Fruit fly (Drosophila melanogaster) whole organism, adult: ENCODE results near the gene Ac76E.

ENCODE experiments used
- CG11617 ChIP-seq: fragments of 200-800 bp; sonication (Bioruptor generic); optimal IDR thresholded peaks from 2 replicates; lab custom pipeline; 2017; ENCODE audit warnings: mild to moderate bottlenecking, missing biosample characterization, missing genetic modification reagents, missing genetic modification characterization
- CG12768 ChIP-seq: fragments of 200-800 bp; sonication (Bioruptor generic); optimal IDR thresholded peaks from 2 replicates; lab custom pipeline; 2017; ENCODE audit warnings: missing biosample characterization, missing genetic modification characterization, mild to moderate bottlenecking, moderate library complexity, missing genetic modification reagents
- CG14711 ChIP-seq: fragments of 200-800 bp; sonication (Bioruptor generic); optimal IDR thresholded peaks from 2 replicates; lab custom pipeline; 2018; ENCODE audit warnings: missing biosample characterization, mild to moderate bottlenecking, missing genetic modification characterization, moderate library complexity
- CG1620 ChIP-seq: fragments of 200-800 bp; sonication (Bioruptor generic); optimal IDR thresholded peaks from 2 replicates; lab custom pipeline; 2016; ENCODE audit warnings: missing biosample characterization, missing genetic modification characterization
- CG33017 ChIP-seq: fragments of 200-800 bp; sonication (Bioruptor generic); optimal IDR thresholded peaks from 2 replicates; lab custom pipeline; 2018; ENCODE audit warnings: missing biosample characterization, mild to moderate bottlenecking, missing genetic modification characterization, moderate library complexity
- CG5204 ChIP-seq: fragments of 200-800 bp; sonication (Bioruptor generic); optimal IDR thresholded peaks from 2 replicates; lab custom pipeline; 2016; ENCODE audit warnings: missing biosample characterization, missing genetic modification characterization
- CG7045 ChIP-seq: fragments of 200-800 bp; sonication (Bioruptor generic); optimal IDR thresholded peaks from 2 replicates; lab custom pipeline; 2017; ENCODE audit warnings: missing biosample characterization, mild to moderate bottlenecking, missing genetic modification characterization
- CG7101 ChIP-seq: fragments of 200-800 bp; sonication (Bioruptor generic); optimal IDR thresholded peaks from 2 replicates; lab custom pipeline; 2018; ENCODE audit warnings: missing biosample characterization, mild to moderate bottlenecking, missing genetic modification characterization, moderate library complexity
- Clk ChIP-seq: fragments of 200-800 bp; sonication (Bioruptor generic); optimal IDR thresholded peaks from 2 replicates; lab custom pipeline; 2017; ENCODE audit warnings: missing biosample characterization, missing genetic modification characterization
- Crg-1 ChIP-seq: fragments of 200-800 bp; sonication (Bioruptor generic); optimal IDR thresholded peaks from 2 replicates; lab custom pipeline; 2016; ENCODE audit warnings: missing biosample characterization, missing genetic modification characterization
- Hr96 ChIP-seq: fragments of 200-800 bp; sonication (Bioruptor generic); optimal IDR thresholded peaks from 2 replicates; lab custom pipeline; 2016; ENCODE audit warnings: missing biosample characterization, missing genetic modification characterization
- Mnt ChIP-seq: fragments of 200-800 bp; sonication (Bioruptor generic); optimal IDR thresholded peaks from 2 replicates; lab custom pipeline; 2016; ENCODE audit warnings: missing biosample characterization, mild to moderate bottlenecking, missing genetic modification characterization
- bab1 ChIP-seq: fragments of 200-800 bp; sonication (Bioruptor generic); optimal IDR thresholded peaks from 3 replicates; lab custom pipeline; 2019; ENCODE audit warnings: missing biosample characterization, mild to moderate bottlenecking, missing genetic modification characterization, moderate library complexity
- cic ChIP-seq: fragments of 200-800 bp; sonication (Bioruptor generic); optimal IDR thresholded peaks from 2 replicates; lab custom pipeline; 2017; ENCODE audit warnings: missing biosample characterization, mild to moderate bottlenecking, missing genetic modification characterization, moderate library complexity
- cnc ChIP-seq, 2 experiments: fragments of >200 bp; optimal IDR thresholded peaks; 2 replicates each; lab custom pipeline; 2017
- kay ChIP-seq: fragments of 200-800 bp; sonication (Bioruptor generic); peaks from one replicate; lab custom pipeline; 2016; ENCODE audit warnings: missing biosample characterization, missing genetic modification characterization, borderline replicate concordance
- ovo ChIP-seq: fragments of 200-800 bp; sonication (Bioruptor generic); optimal IDR thresholded peaks from 2 replicates; lab custom pipeline; 2016; ENCODE audit warnings: missing biosample characterization, missing genetic modification characterization
- pad ChIP-seq: fragments of 200-800 bp; sonication (Bioruptor generic); optimal IDR thresholded peaks from 3 replicates; lab custom pipeline; 2017; ENCODE audit warnings: missing biosample characterization, missing genetic modification characterization, mild to moderate bottlenecking, moderate library complexity, missing genetic modification reagents
- tj ChIP-seq: fragments of 200-800 bp; sonication (Bioruptor generic); optimal IDR thresholded peaks from 3 replicates; lab custom pipeline; 2017; ENCODE audit warnings: missing biosample characterization, mild to moderate bottlenecking, missing genetic modification characterization, moderate library complexity
- toe ChIP-seq: fragments of 200-800 bp; sonication (Bioruptor generic); optimal IDR thresholded peaks from 2 replicates; lab custom pipeline; 2016; ENCODE audit warnings: missing biosample characterization, missing genetic modification characterization

Ac76E gene

DNA sequence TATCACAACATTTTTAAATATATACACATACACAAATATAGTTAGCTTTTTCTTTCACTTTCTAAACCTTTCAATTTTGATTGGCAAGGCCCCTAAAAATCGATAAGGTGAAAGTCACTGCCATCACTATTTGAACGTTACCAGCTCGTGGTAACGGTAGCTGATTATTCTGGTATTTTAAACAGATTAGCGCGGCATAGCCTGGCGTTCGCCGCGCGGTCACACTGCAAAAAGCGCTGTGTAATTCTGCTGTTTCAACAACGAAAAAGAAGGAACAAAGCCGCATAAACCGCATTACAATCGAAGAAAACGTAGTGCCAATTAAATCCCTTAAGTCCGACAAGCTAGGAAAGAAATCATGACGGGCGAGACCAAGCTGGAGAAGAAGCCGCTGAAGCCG, 24.3 kb upstream of the Ac76E start, which contains the start of gene Rpn1:
Gene Rpn1, plus strand, starts transcription at position 219 of the 400 bp plus-strand sequence.
- TF ChIP-seq cic (GFP tag; lab: Kevin White, UChicago) (no peak), bab1 (GFP tag; lab: Kevin White, UChicago) (peak; percentile 55), ovo (GFP tag; lab: Kevin White, UChicago) (peak; percentile 33), Crg-1 (GFP tag; lab: Kevin White, UChicago) (no peak), cnc (optimal IDR thresholded peaks at IDR 0.05; lab: Kevin White, UChicago) (peak in 1 of 2 experiments; percentile 70), CG1620 (peak; percentile 63), CG14711 (peak; percentile 12), Mnt (GFP tag; lab: Kevin White, UChicago) (peak; percentile 64)

DNA sequence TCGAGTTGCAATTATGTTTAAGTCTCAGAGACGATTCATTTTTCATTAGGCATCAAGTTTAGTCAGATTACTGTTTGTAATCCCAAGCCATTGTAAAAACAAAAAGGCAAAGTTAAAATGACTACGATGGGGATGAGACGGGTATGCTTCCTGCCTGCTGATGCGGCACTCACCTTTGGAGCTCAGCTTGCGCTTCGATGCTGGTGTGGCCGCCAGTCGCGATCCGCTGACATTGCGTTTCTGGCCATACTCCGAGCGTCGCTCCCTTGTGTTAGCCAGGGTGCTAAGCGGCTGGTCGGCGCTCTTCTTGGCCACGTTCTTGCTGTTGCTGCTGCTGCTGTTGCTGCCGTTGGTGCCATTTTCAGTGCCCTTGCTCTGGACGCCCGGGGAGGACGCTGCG, 19.1 kb upstream of the Ac76E start:
- TF ChIP-seq tj (GFP tag; lab: Kevin White, UChicago) (peak; percentile 91), bab1 (GFP tag; lab: Kevin White, UChicago) (no peak)

DNA sequence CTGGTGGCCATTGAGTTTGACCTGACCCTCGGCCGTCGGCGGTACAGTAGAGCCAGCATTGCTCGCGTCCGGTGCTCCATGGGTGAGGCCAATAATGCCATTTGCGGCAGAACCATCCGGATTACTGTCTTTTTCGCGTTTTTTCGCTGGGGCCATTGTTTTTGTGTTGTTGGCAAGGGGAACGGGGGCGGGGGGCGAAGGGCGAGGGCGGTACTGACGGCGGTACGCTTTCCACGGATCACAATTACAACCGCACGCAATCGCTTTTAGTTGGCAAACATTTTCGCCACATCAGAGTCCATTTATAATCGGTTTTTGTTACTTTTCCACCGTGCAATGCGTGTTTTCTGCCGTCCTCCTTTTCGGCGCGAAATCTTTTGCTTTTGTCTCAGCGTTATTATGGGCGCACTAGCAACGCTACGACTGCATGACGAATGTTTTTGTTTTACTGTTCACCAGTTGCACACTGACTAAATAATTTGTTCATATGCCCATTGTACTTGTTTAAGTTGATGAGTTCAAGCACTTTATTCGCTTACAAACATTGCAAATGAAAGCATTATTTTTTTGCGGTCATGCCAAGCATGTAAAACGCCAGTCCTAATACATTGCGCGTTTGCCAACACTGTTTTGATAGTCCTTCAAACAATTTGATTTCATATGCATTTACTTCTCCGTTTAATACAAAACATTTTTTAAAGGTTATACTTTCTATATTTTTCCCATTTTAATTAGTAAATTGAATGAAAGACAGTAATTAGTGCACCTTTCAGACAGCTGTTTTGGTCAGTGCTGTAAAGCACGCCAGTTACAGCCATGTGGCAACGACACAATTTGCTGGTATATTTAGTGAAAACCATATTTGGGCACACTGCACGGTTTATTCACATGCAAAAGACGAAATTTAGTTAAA, 16.0 kb upstream of the Ac76E start, which contains the start of gene Pfdn6:
Gene Pfdn6, plus strand, starts transcription at position 839 of the 913 bp plus-strand sequence.
- TF ChIP-seq CG7101 (tag; lab: Kevin White, UChicago), result peak; percentile 70
- peak; percentile 85 for TF ChIP-seq Crg-1 (GFP tag; lab: Kevin White, UChicago)
- TF ChIP-seq cnc (optimal IDR thresholded peaks at IDR 0.05; lab: Kevin White, UChicago), result no peak
- peak; percentile 78 for TF ChIP-seq pad (GFP tag; lab: Kevin White, UChicago)
- peak; percentile 76 for TF ChIP-seq Clk (GFP tag; lab: Kevin White, UChicago)
- TF ChIP-seq toe (GFP tag; lab: Kevin White, UChicago), result peak; percentile 61
- peak; percentile 80 for TF ChIP-seq tj (GFP tag; lab: Kevin White, UChicago)
- TF ChIP-seq kay (GFP tag; lab: Kevin White, UChicago), result no peak
- no peak for TF ChIP-seq Hr96 (GFP tag; lab: Kevin White, UChicago)
- no peak for TF ChIP-seq CG5204 (GFP tag; lab: Kevin White, UChicago)
- TF ChIP-seq Mnt (GFP tag; lab: Kevin White, UChicago), result peak; percentile 88
- TF ChIP-seq CG14711, result peak; percentile 67
- peak; percentile 77 for TF ChIP-seq CG1620
- peak; percentile 97 for TF ChIP-seq bab1 (GFP tag; lab: Kevin White, UChicago)
- peak; percentile 65 for TF ChIP-seq ovo (GFP tag; lab: Kevin White, UChicago)
- peak; percentile 43 for TF ChIP-seq cic (GFP tag; lab: Kevin White, UChicago)
- TF ChIP-seq CG12768 (GFP tag; lab: Kevin White, UChicago), result peak; percentile 69
- TF ChIP-seq CG7045 (GFP tag; lab: Kevin White, UChicago), result peak; percentile 79
- TF ChIP-seq CG11617, result peak; percentile 94
- TF ChIP-seq CG33017 (tag; lab: Kevin White, UChicago), result peak; percentile 64

DNA sequence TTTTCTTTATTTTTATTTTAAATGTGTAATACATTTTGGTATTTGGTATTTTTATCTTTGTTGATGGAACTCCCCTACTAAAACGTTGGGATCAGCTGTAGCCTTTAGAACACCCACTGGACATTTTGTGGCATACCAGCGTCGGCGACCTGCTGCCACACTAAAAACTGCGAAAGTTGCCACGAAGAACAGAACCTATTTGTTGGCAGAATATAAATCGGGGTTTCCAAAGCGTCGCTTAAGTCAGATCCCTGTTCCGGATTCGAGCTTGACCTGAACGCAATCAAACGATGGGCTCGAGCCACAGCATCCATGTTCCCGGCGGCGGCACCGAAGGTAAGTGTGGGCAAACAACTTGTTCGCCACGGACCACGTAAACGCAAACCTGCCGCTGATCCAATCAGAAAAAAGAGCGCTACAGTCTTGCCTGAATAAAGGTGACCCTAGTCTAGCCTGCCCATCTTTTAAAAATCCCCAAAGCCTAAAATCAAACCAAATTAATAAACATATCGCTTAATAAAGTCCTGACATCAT, 14.2 kb upstream of the Ac76E start, which contains the start of gene Grasp65:
Gene Grasp65, plus strand, starts transcription at position 173 of the 534 bp plus-strand sequence.
- TF ChIP-seq tj (GFP tag; lab: Kevin White, UChicago) (peak; percentile 22), bab1 (GFP tag; lab: Kevin White, UChicago) (peak; percentile 67), CG33017 (tag; lab: Kevin White, UChicago) (peak; percentile 13), toe (GFP tag; lab: Kevin White, UChicago) (no peak), Mnt (GFP tag; lab: Kevin White, UChicago) (no peak), CG1620 (no peak), CG7045 (GFP tag; lab: Kevin White, UChicago) (peak; percentile 4), CG11617 (peak; percentile 17), CG12768 (GFP tag; lab: Kevin White, UChicago) (no peak), cnc (optimal IDR thresholded peaks at IDR 0.05; lab: Kevin White, UChicago) (no peak), Clk (GFP tag; lab: Kevin White, UChicago) (no peak), ovo (GFP tag; lab: Kevin White, UChicago) (no peak), cic (GFP tag; lab: Kevin White, UChicago) (peak; percentile 27), Hr96 (GFP tag; lab: Kevin White, UChicago) (no peak), kay (GFP tag; lab: Kevin White, UChicago) (no peak), pad (GFP tag; lab: Kevin White, UChicago) (no peak), CG5204 (GFP tag; lab: Kevin White, UChicago) (no peak), Crg-1 (GFP tag; lab: Kevin White, UChicago) (no peak), CG7101 (tag; lab: Kevin White, UChicago) (peak; percentile 31), CG14711 (no peak)

DNA sequence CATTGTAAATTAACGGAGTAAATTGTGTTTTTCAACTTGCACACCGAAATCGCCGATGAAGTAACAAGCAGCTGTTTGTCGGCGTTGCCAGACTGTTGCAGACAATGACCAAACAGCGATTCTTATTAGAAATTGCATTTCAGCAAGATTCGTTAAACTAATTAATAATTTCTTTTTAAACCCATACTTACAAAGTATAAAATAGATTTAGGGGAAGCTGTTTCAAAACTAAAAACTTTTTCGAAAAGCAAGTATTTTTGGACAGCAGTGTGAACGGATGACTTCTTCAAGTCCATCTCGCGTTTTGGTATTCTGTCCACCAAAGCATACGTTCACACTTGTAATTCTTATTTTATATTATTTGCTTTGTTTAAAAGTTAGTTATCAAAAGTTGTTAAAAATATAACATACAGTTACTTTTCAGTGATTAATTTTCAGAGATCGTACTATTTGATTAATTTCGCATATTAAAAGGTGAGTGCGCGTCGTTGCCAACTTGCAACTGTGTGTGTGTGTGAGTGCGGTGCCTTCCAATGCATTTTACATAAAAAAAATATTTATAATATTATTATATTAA, 10.6 kb upstream of the Ac76E start, which contains the start of the genes CG8004 and RhoGDI:
Gene CG8004, minus strand, starts transcription at position 74 of the 577 bp plus-strand sequence.
Gene RhoGDI, plus strand, starts transcription at position 309 of the 577 bp plus-strand sequence.
- peak; percentile 76 for TF ChIP-seq toe (GFP tag; lab: Kevin White, UChicago)
- TF ChIP-seq tj (GFP tag; lab: Kevin White, UChicago), result peak; percentile 7
- TF ChIP-seq kay (GFP tag; lab: Kevin White, UChicago), result no peak
- TF ChIP-seq CG1620, result peak; percentile 79
- peak; percentile 74 for TF ChIP-seq CG14711
- no peak for TF ChIP-seq cic (GFP tag; lab: Kevin White, UChicago)
- peak; percentile 28 for TF ChIP-seq Clk (GFP tag; lab: Kevin White, UChicago)
- no peak for TF ChIP-seq pad (GFP tag; lab: Kevin White, UChicago)
- TF ChIP-seq Crg-1 (GFP tag; lab: Kevin White, UChicago), result peak; percentile 6
- peak; percentile 31 for TF ChIP-seq ovo (GFP tag; lab: Kevin White, UChicago)
- peak; percentile 43 for TF ChIP-seq CG12768 (GFP tag; lab: Kevin White, UChicago)
- peak; percentile 65 for TF ChIP-seq CG33017 (tag; lab: Kevin White, UChicago)
- peak; percentile 63 for TF ChIP-seq Hr96 (GFP tag; lab: Kevin White, UChicago)
- TF ChIP-seq Mnt (GFP tag; lab: Kevin White, UChicago), result no peak
- TF ChIP-seq CG5204 (GFP tag; lab: Kevin White, UChicago), result no peak
- TF ChIP-seq CG11617, result peak; percentile 62
- peak; percentile 75 for TF ChIP-seq CG7101 (tag; lab: Kevin White, UChicago)
- peak; percentile 42 for TF ChIP-seq CG7045 (GFP tag; lab: Kevin White, UChicago)
- TF ChIP-seq bab1 (GFP tag; lab: Kevin White, UChicago), result peak; percentile 66
